Worm (Caenorhabditis elegans): ENCODE results near the gene scav-3.

scav-3 gene

ce11 chrIII:12472497-12472896, 15.8 kb upstream of the scav-3 start, which contains the start of gene cccp-1:
Gene cccp-1, plus strand, starts transcription at chrIII:12472873.
- no peak for TF ChIP-seq tbx-37 (GFP tag; conservative IDR thresholded peaks at IDR 0.05)
- no peak for TF ChIP-seq ceh-13 (GFP tag; optimal IDR thresholded peaks at IDR 0.05)
- TF ChIP-seq B0310.2 (tag; optimal IDR thresholded peaks at IDR 0.05) = no peak
- no peak for TF ChIP-seq pes-1 (GFP tag; IDR thresholded peaks at IDR 0.05)
- TF ChIP-seq sea-1 (GFP tag; conservative IDR thresholded peaks at IDR 0.05) = no peak

DNA sequence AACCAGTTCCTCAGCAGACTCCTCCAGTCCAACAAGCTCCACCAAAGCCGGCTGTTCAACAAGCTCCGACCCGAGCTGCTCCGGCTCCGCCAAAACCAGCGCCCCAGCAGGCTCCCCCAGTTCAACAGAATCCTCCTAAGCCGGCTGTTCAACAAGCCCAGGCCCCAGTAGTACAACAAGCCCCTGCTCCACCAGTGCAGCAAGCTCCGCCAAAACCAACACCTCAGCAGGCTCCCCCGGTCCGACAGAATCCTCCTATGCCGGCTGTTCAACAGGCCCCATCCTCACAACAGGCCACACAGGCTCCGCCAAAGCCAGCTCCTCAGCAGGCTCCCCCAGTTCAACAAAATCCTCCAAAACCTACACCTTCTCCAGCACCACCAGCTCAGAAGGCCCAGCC, 13.9 kb upstream of the scav-3 start:
- TF ChIP-seq aly-1 (tag; optimal IDR thresholded peaks at IDR 0.05) (peak; percentile 15), tbx-37 (GFP tag; conservative IDR thresholded peaks at IDR 0.05) (no peak)

DNA sequence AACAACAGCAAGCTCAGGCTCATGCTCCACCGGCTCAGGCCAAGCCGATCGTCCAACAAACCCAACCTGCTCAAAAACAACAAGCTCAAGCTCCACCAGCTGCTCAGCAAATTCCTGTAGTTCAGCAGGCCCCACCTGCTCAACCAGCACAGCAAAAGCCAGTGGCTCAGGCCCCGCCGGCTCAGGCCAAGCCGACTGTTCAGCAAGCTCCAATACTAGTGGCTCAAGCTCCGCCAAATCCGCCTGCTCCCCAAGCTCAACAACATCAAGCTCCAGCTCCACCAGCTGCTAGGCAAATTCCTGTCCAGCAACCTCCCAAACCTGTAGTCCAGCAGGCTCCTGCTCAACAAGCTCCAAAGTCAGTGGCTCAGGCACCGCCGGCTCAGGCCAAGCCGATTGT, 13.2 kb upstream of the scav-3 start:
- TF ChIP-seq tra-4 (tag; optimal IDR thresholded peaks at IDR 0.05) (no peak), hmg-4 (GFP tag; optimal IDR thresholded peaks at IDR 0.05) (no peak), ets-7 (tag; optimal IDR thresholded peaks at IDR 0.05) (no peak), sea-1 (GFP tag; conservative IDR thresholded peaks at IDR 0.05) (no peak), ama-1 (optimal IDR thresholded peaks at IDR 0.05) (no peak), flt-1 (GFP tag; IDR thresholded peaks at IDR 0.05) (no peak), F13C5.2 (tag; optimal IDR thresholded peaks at IDR 0.05) (no peak), tbx-37 (GFP tag; conservative IDR thresholded peaks at IDR 0.05) (no peak), scrt-1 (GFP tag; IDR thresholded peaks at IDR 0.05) (no peak), tbx-11 (GFP tag; IDR thresholded peaks at IDR 0.05) (no peak)

DNA sequence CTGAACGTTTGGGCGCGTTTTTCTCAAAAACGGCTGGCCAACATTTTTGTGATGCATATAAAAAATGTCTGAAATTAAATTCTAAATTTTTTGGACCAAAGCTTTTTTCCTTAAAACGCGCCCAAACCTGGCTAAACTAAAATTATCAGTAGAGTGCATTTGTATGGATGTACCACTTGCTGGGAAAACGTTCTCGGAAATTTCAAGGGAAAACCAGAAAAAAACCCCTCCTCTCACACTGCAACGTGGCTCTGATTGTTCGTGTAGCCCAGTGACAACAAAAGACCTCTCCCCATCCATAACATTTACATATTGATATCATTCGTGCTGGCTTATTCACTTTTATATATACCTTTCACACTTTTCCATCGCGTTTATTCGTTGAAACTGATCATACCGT, 12.2 kb upstream of the scav-3 start, which contains the start of gene Y49E10.29:
Gene Y49E10.29, plus strand, starts transcription at position 301 of the 400 bp plus-strand sequence.
- TF ChIP-seq tbx-37 (GFP tag; conservative IDR thresholded peaks at IDR 0.05) = no peak
- no peak for TF ChIP-seq ceh-13 (GFP tag; optimal IDR thresholded peaks at IDR 0.05)
- TF ChIP-seq hnd-1 (tag; optimal IDR thresholded peaks at IDR 0.05) = no peak
- no peak for TF ChIP-seq hmbx-1 (tag; optimal IDR thresholded peaks at IDR 0.05)
- no peak for TF ChIP-seq ama-1 (optimal IDR thresholded peaks at IDR 0.05)
- TF ChIP-seq sea-1 (GFP tag; conservative IDR thresholded peaks at IDR 0.05) = no peak
- no peak for TF ChIP-seq tra-4 (tag; optimal IDR thresholded peaks at IDR 0.05)
- no peak for TF ChIP-seq aly-1 (tag; optimal IDR thresholded peaks at IDR 0.05)
- no peak for TF ChIP-seq ets-7 (tag; optimal IDR thresholded peaks at IDR 0.05)
- no peak for TF ChIP-seq hmg-4 (GFP tag; optimal IDR thresholded peaks at IDR 0.05)
- TF ChIP-seq ceh-36 (tag; optimal IDR thresholded peaks at IDR 0.05) = no peak
- TF ChIP-seq scrt-1 (GFP tag; IDR thresholded peaks at IDR 0.05) = no peak
- no peak for TF ChIP-seq B0310.2 (tag; optimal IDR thresholded peaks at IDR 0.05)
- TF ChIP-seq tbx-11 (GFP tag; IDR thresholded peaks at IDR 0.05) = no peak
- no peak for TF ChIP-seq F13C5.2 (tag; optimal IDR thresholded peaks at IDR 0.05)
- TF ChIP-seq pes-1 (GFP tag; IDR thresholded peaks at IDR 0.05) = no peak

- TF ChIP-seq hmbx-1 (tag; optimal IDR thresholded peaks at IDR 0.05) = no peak
- TF ChIP-seq hnd-1 (tag; optimal IDR thresholded peaks at IDR 0.05) = no peak
- TF ChIP-seq ceh-13 (GFP tag; optimal IDR thresholded peaks at IDR 0.05) = no peak
- TF ChIP-seq pes-1 (GFP tag; IDR thresholded peaks at IDR 0.05) = no peak
Measured at ce11 chrIII:12466310-12466709, 9.7 kb upstream of the scav-3 start, which contains the start of gene pstk-1. Gene pstk-1, plus strand, starts transcription at chrIII:12466610.

ce11 chrIII:12458970-12459369, 2.3 kb upstream of the scav-3 start:
- TF ChIP-seq pes-1 (GFP tag; IDR thresholded peaks at IDR 0.05) (no peak), flt-1 (GFP tag; IDR thresholded peaks at IDR 0.05) (no peak)

ce11 chrIII:12455651-12456420, 814 bp downstream of the scav-3 start:
- TF ChIP-seq tra-4 (tag; optimal IDR thresholded peaks at IDR 0.05) (no peak), tbx-11 (GFP tag; IDR thresholded peaks at IDR 0.05) (no peak), F13C5.2 (tag; optimal IDR thresholded peaks at IDR 0.05) (no peak), scrt-1 (GFP tag; IDR thresholded peaks at IDR 0.05) (no peak)

- TF ChIP-seq tbx-11 (GFP tag; IDR thresholded peaks at IDR 0.05) = no peak
- TF ChIP-seq sea-1 (GFP tag; conservative IDR thresholded peaks at IDR 0.05) = no peak
- TF ChIP-seq ceh-36 (tag; optimal IDR thresholded peaks at IDR 0.05) = no peak
- no peak for TF ChIP-seq hmbx-1 (tag; optimal IDR thresholded peaks at IDR 0.05)
- no peak for TF ChIP-seq pes-1 (GFP tag; IDR thresholded peaks at IDR 0.05)
- no peak for TF ChIP-seq flt-1 (GFP tag; IDR thresholded peaks at IDR 0.05)
- TF ChIP-seq ceh-13 (GFP tag; optimal IDR thresholded peaks at IDR 0.05) = no peak
Measured at ce11 chrIII:12453785-12454184, 2.9 kb downstream of the scav-3 start.

ce11 chrIII:12453315-12453714, 3.3 kb downstream of the scav-3 start, which contains the start of gene ani-1:
Gene ani-1, minus strand, starts transcription at chrIII:12453375.
- no peak for TF ChIP-seq sea-1 (GFP tag; conservative IDR thresholded peaks at IDR 0.05)
- no peak for TF ChIP-seq flt-1 (GFP tag; IDR thresholded peaks at IDR 0.05)
- no peak for TF ChIP-seq hmg-4 (GFP tag; optimal IDR thresholded peaks at IDR 0.05)
- TF ChIP-seq ceh-13 (GFP tag; optimal IDR thresholded peaks at IDR 0.05) = no peak
- no peak for TF ChIP-seq pes-1 (GFP tag; IDR thresholded peaks at IDR 0.05)
- TF ChIP-seq scrt-1 (GFP tag; IDR thresholded peaks at IDR 0.05) = no peak
- TF ChIP-seq aly-1 (tag; optimal IDR thresholded peaks at IDR 0.05) = no peak
- TF ChIP-seq tra-4 (tag; optimal IDR thresholded peaks at IDR 0.05) = no peak
- no peak for TF ChIP-seq F13C5.2 (tag; optimal IDR thresholded peaks at IDR 0.05)
- TF ChIP-seq hmbx-1 (tag; optimal IDR thresholded peaks at IDR 0.05) = no peak
- TF ChIP-seq tbx-37 (GFP tag; conservative IDR thresholded peaks at IDR 0.05) = no peak
- TF ChIP-seq hnd-1 (tag; optimal IDR thresholded peaks at IDR 0.05) = no peak

Measured in whole organism, early embryonic.